Fruit fly (Drosophila melanogaster) whole organism, pupa: ENCODE data around the gene arg.

Experiments
- CG17806 ChIP-seq: fragments of 200-800 bp; sonication (Bioruptor generic); optimal IDR thresholded peaks from 2 replicates; lab custom pipeline; 2018; ENCODE audit warnings: missing biosample characterization, mild to moderate bottlenecking, missing genetic modification characterization, moderate library complexity
- CG8301 ChIP-seq: fragments of 200-800 bp; sonication (Bioruptor generic); optimal IDR thresholded peaks from 2 replicates; lab custom pipeline; 2018; ENCODE audit warnings: missing biosample characterization, mild to moderate bottlenecking, missing genetic modification characterization
- Pif1A ChIP-seq: fragments of 200-800 bp; sonication (Bioruptor generic); optimal IDR thresholded peaks from 3 replicates; lab custom pipeline; 2016; ENCODE audit warnings: missing biosample characterization, missing genetic modification characterization

- TF ChIP-seq CG8301 (tag; lab: Kevin White, UChicago) (peak; percentile 23), CG17806 (tag; lab: Kevin White, UChicago) (peak; percentile 19), Pif1A (peak; percentile 69)
Observed at dm6 chrX:522357-523043, 13.3 kb downstream of the arg start.
